Fruit fly (Drosophila melanogaster) S2 (cell line): Measurements from ENCODE around the gene mthl12.

Source experiments
- CG8478 ChIP-seq: fragments of >200 bp; optimal IDR thresholded peaks from 2 replicates; lab custom pipeline; 2018
- CTCF ChIP-seq, 2 experiments: fragments of >200 bp; optimal IDR thresholded peaks; 2 replicates each; lab custom pipeline; 2018

DNA sequence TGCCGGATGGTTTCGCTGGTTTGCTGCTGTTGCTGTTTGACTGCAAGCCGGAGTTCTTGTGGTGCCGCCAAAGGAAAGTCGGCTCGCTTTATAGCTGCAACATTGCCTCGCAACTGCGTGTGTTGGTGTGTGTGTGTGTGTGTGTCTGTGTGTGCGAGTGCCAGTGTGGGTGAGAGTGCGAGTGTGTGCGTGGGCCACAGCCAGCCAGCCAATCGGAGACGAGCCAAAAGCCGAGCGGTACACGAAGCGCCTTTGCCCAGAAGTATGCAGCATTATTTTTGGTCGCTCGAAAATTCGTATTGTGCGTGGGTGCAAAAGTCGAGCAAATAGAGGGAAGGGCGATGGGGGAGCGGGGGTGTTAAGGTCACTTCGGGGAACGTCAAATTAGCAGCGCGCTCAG lies 41.7 kb downstream of the mthl12 start, which contains the start of gene CCHa2:
- no peak for TF ChIP-seq CTCF (optimal IDR thresholded peaks at IDR 0.05; lab: Kevin White, UChicago)
- TF ChIP-seq CG8478 (lab: Kevin White, UChicago) = no peak
